Fruit fly (Drosophila melanogaster): ENCODE measurements around the gene ORMDL.
A peak's percentile ranks its signal among the peaks of the same experiment; 100 is the strongest.

The ORMDL gene

DNA sequence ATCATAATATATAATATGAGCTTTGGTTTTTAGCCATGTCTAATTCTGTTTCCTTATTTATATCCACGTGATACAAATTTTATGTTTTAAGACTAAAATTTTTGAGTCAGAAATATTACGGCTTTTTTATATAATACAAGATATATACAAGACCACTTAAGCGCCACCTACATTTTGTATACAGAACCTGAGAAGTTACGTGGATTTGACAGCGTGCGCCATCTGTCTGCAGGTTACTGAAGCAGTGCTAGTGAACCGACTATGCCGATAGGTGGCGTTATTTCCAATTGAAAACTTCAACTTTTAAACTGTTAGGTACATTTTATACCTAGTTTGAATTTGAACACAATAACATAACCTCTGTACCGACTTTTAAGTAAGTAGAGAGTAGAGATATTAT is 17.7 kb downstream of the ORMDL start (continued):
- TF ChIP-seq Pdp1 (GFP tag; optimal IDR thresholded peaks at IDR 0.05) (peak; percentile 64 to 97), CG10321 (GFP tag; IDR thresholded peaks at IDR 0.05) (no peak), org-1 (GFP tag; optimal IDR thresholded peaks at IDR 0.05) (no peak), ato (GFP tag; IDR thresholded peaks at IDR 0.05; ENCODE audit: partially characterized antibody) (no peak), wek (GFP tag; optimal IDR thresholded peaks at IDR 0.05) (no peak), CG2875 (GFP tag; optimal IDR thresholded peaks at IDR 0.05) (peak; percentile 55), tio (GFP tag; optimal IDR thresholded peaks at IDR 0.05) (peak; percentile 36), Doc3 (GFP tag; IDR thresholded peaks at IDR 0.05; ENCODE audit: partially characterized antibody) (no peak), CG2116 (GFP tag; optimal IDR thresholded peaks at IDR 0.05) (no peak), NC2β (GFP tag; optimal IDR thresholded peaks at IDR 0.05) (peak; percentile 71), vnd (GFP tag; IDR thresholded peaks at IDR 0.05; ENCODE audit: partially characterized antibody) (no peak), danr (GFP tag; IDR thresholded peaks at IDR 0.05) (no peak), CG12659 (GFP tag; optimal IDR thresholded peaks at IDR 0.05) (peak; percentile 66), CG12104 (GFP tag; optimal IDR thresholded peaks at IDR 0.05) (no peak), trem (tag; optimal IDR thresholded peaks at IDR 0.05) (peak; percentile 61), CG14710 (tag; optimal IDR thresholded peaks at IDR 0.05) (peak; percentile 57), zf30C (GFP tag; optimal IDR thresholded peaks at IDR 0.05) (no peak), fd64A (GFP tag; optimal IDR thresholded peaks at IDR 0.05) (no peak), E2f1 (GFP tag; IDR thresholded peaks at IDR 0.05) (peak; percentile 55; the same call in 1 of the 2 replicates), CG11456 (GFP tag; IDR thresholded peaks at IDR 0.05) (peak; percentile 96), Sox100B (GFP tag; optimal IDR thresholded peaks at IDR 0.05) (no peak), CG13296 (GFP tag; optimal IDR thresholded peaks at IDR 0.05) (no peak), salm (tag; optimal IDR thresholded peaks at IDR 0.05) (no peak), sc (optimal IDR thresholded peaks at IDR 0.05) (no peak), sc (GFP tag; optimal IDR thresholded peaks at IDR 0.05) (peak; percentile 33), D19B (GFP tag; optimal IDR thresholded peaks at IDR 0.05) (no peak), Eip74EF (GFP tag; optimal IDR thresholded peaks at IDR 0.05) (no peak), lilli (GFP tag; optimal IDR thresholded peaks at IDR 0.05) (peak; percentile 79), Vsx1 (GFP tag; optimal IDR thresholded peaks at IDR 0.05) (no peak), Ssrp (tag; optimal IDR thresholded peaks at IDR 0.05) (peak; percentile 46), Hr51 (GFP tag; optimal IDR thresholded peaks at IDR 0.05) (peak in 1 of 2 experiments; percentile 63), CG32767 (GFP tag; IDR thresholded peaks at IDR 0.05) (no peak), ham (GFP tag; IDR thresholded peaks at IDR 0.05) (no peak), CG34376 (GFP tag; optimal IDR thresholded peaks at IDR 0.05) (no peak), bbx (GFP tag; IDR thresholded peaks at IDR 0.05; ENCODE audit: partially characterized antibody) (0 out of 2 replicates have a peak, but pooled peaks have one; percentile 24), CG15696 (tag; optimal IDR thresholded peaks at IDR 0.05) (peak; percentile 86), Bteb2 (GFP tag; optimal IDR thresholded peaks at IDR 0.05) (peak; percentile 11), Camta (GFP tag; optimal IDR thresholded peaks at IDR 0.05) (peak; percentile 65), jigr1 (GFP tag; IDR thresholded peaks at IDR 0.05) (no peak), CG2202 (tag; optimal IDR thresholded peaks at IDR 0.05) (no peak), CG4707 (GFP tag; optimal IDR thresholded peaks at IDR 0.05) (peak; percentile 36), jing (GFP tag; optimal IDR thresholded peaks at IDR 0.05) (peak; percentile 8), pho (GFP tag; optimal IDR thresholded peaks at IDR 0.05) (peak; percentile 56), Jarid2 (GFP tag; optimal IDR thresholded peaks at IDR 0.05) (peak; percentile 35), dpn (GFP tag; optimal IDR thresholded peaks at IDR 0.05) (peak; percentile 77 to 82), tap (tag; optimal IDR thresholded peaks at IDR 0.05) (no peak), MBD-R2 (GFP tag; IDR thresholded peaks at IDR 0.05) (peak; percentile 29; the same call in 1 of the 2 replicates), CG7357 (GFP tag; IDR thresholded peaks at IDR 0.05) (peak; percentile 59; the same call in 1 of the 3 replicates), bsh (GFP tag; optimal IDR thresholded peaks at IDR 0.05) (peak in 1 of 2 experiments; percentile 69), btn (GFP tag; optimal IDR thresholded peaks at IDR 0.05) (no peak)

All from whole organism, embryonic.